Fruit fly (Drosophila melanogaster) whole organism, embryonic: Measurements from ENCODE around the gene ArfGAP1.

Experiments used
- CG17361 ChIP-seq: fragments of 200-800 bp; sonication (Bioruptor generic); IDR thresholded peaks from 3 replicates; pipeline ENCODE4 v1.3.6; 2022; ENCODE audit warnings: missing biosample characterization, missing genetic modification characterization
- CG6813 ChIP-seq: fragments of 200-800 bp; sonication (Bioruptor generic); optimal IDR thresholded peaks from 2 replicates; lab custom pipeline; 2017; ENCODE audit warnings: missing biosample characterization, missing genetic modification characterization, mild to moderate bottlenecking, moderate library complexity, missing genetic modification reagents
- TFAM ChIP-seq: fragments of 200-800 bp; sonication (Bioruptor generic); optimal IDR thresholded peaks from 2 replicates; lab custom pipeline; 2017; ENCODE audit warnings: missing biosample characterization, missing genetic modification characterization, inconsistent platforms
- dm ChIP-seq: fragments of 200-800 bp; sonication (Bioruptor generic); optimal IDR thresholded peaks from 3 replicates; lab custom pipeline; 2016; ENCODE audit warnings: missing biosample characterization, missing genetic modification characterization

DNA sequence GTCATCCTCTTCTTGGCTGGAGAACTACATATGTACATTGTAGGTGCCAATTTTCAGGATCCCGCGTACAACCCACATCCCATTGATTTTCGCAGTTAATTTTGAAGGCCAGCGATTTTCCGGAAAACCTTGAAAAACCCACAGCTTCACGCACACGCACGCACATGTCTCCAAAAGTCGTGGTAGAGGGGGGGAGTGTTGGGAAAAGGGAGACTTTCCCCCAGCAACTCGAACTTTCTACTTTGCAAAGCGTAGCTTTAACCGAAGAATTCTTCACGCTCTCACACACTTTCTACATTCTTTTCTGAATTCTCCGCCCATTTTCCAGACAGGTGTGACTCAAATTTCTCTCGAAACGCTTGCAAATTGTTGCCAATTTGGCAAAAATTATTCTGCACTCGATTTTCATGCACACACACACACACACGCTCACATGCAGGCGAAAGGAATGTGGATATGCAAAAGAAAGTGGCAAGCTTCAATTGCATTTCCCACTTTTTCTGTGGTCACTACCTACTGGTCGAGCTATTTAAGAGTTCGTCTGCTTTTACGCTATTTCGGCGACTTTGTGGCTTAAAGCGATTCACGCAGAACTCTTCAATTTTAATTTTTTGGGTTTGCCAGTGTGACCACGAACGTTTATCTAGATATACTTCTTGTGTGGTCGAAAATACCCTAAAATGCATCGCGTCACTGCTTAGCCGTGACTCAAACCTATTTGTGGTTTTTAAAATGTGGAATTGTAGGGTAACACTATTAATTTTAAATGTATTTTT is 3.0 kb downstream of the ArfGAP1 start, which contains the start of gene SCaMC:
- no peak for TF ChIP-seq TFAM (GFP tag; lab: Kevin White, UChicago)
- no peak for TF ChIP-seq CG6813 (GFP tag; lab: Kevin White, UChicago)
- no peak for TF ChIP-seq CG17361
- no peak for TF ChIP-seq dm (GFP tag; lab: Kevin White, UChicago)
